Worm (Caenorhabditis elegans) whole organism, young adult: ENCODE measurements around the gene lido-12.
"Not testable (repeated sequence)": the region's sequence is repeated elsewhere in the genome, so short reads cannot be mapped to it uniquely, and the experiment has no call there.

Experiments
- B0019.2 ChIP-seq: fragments of 200-800 bp; sonication (Bioruptor generic); conservative IDR thresholded peaks from 2 replicates; pipeline ENCODE4 v1.3.6; 2022; ENCODE audit warnings: missing genetic modification reagents, missing genetic modification characterization, missing compliant biosample characterization
- F23B12.7 ChIP-seq: sonication (generic microtip); optimal IDR thresholded peaks from 2 replicates; lab custom pipeline; 2017; ENCODE audit warnings: missing genetic modification characterization, mild to moderate bottlenecking, missing compliant biosample characterization, antibody characterized with exemption, moderate library complexity; ENCODE audit not compliant: insufficient read depth
- F49E8.2 ChIP-seq: sonication (generic microtip); optimal IDR thresholded peaks from 3 replicates; lab custom pipeline; 2017; ENCODE audit warnings: missing genetic modification characterization, mild to moderate bottlenecking, missing compliant biosample characterization, antibody characterized with exemption, moderate library complexity; ENCODE audit not compliant: insufficient read depth
- Y53G8AR.9 ChIP-seq: fragments of 200-800 bp; sonication (Bioruptor generic); conservative IDR thresholded peaks from 2 replicates; pipeline ENCODE4 v1.3.6; 2022; ENCODE audit warnings: missing genetic modification reagents, missing genetic modification characterization, missing compliant biosample characterization
- Y56A3A.18 ChIP-seq: fragments of 200-800 bp; sonication (Bioruptor generic); IDR thresholded peaks from 2 replicates; pipeline ENCODE4 v1.3.6; 2022; ENCODE audit warnings: missing genetic modification reagents, missing genetic modification characterization, missing compliant biosample characterization
- attf-5 ChIP-seq: fragments of 200-800 bp; sonication (Bioruptor generic); optimal IDR thresholded peaks from 2 replicates; lab custom pipeline; 2018; ENCODE audit warnings: mild to moderate bottlenecking, missing genetic modification characterization, missing compliant biosample characterization
- ccch-3 ChIP-seq: fragments of 200-800 bp; sonication (Bioruptor generic); optimal IDR thresholded peaks from 2 replicates; lab custom pipeline; 2018; ENCODE audit warnings: mild to moderate bottlenecking, missing genetic modification characterization, missing compliant biosample characterization
- cebp-1 ChIP-seq, 2 experiments: fragments of 200-800 bp in 1 of 2; sonication (Bioruptor generic) in 1 of 2; sonication (generic microtip) in 1 of 2; IDR thresholded peaks in 1 of 2; optimal IDR thresholded peaks in 1 of 2; 2 replicates each; pipeline versions ENCODE4 v1.3.6 to Lab custom; 2017 to 2022; ENCODE audit warnings: missing compliant biosample characterization in 2 of 2, missing genetic modification characterization in 2 of 2, mild to moderate bottlenecking in 1 of 2, missing genetic modification reagents in 1 of 2, moderate library complexity in 1 of 2
- ceh-100 ChIP-seq: fragments of 200-800 bp; sonication (Bioruptor generic); IDR thresholded peaks from 2 replicates; pipeline ENCODE4 v1.3.6; 2022; ENCODE audit warnings: missing genetic modification reagents, missing genetic modification characterization, missing compliant biosample characterization
- ceh-27 ChIP-seq: fragments of 200-800 bp; sonication (Bioruptor generic); optimal IDR thresholded peaks from 2 replicates; lab custom pipeline; 2018; ENCODE audit warnings: mild to moderate bottlenecking, missing genetic modification characterization, moderate library complexity, missing compliant biosample characterization
- egrh-3 ChIP-seq: fragments of 200-800 bp; sonication (Bioruptor generic); IDR thresholded peaks from 2 replicates; pipeline ENCODE4 v1.3.6; 2022; ENCODE audit warnings: missing genetic modification reagents, missing genetic modification characterization, missing compliant biosample characterization
- fkh-3 ChIP-seq: sonication (generic microtip); optimal IDR thresholded peaks from 2 replicates; lab custom pipeline; 2016; ENCODE audit warnings: mild to moderate bottlenecking, missing genetic modification characterization, missing compliant biosample characterization
- him-1 ChIP-seq: sonication (generic microtip); optimal IDR thresholded peaks from 2 replicates; lab custom pipeline; 2016; ENCODE audit warnings: missing genotype, missing genetic modification reagents, missing genetic modification characterization, missing compliant biosample characterization
- hmg-1.2 ChIP-seq: fragments of 200-800 bp; sonication (Bioruptor generic); IDR thresholded peaks from 2 replicates; pipeline ENCODE4 v1.3.6; 2022; ENCODE audit warnings: missing genetic modification reagents, missing genetic modification characterization, missing compliant biosample characterization
- lin-40 ChIP-seq: sonication (generic microtip); optimal IDR thresholded peaks from 2 replicates; lab custom pipeline; 2016; ENCODE audit warnings: missing genetic modification characterization, mild to moderate bottlenecking, missing compliant biosample characterization, missing genotype, missing genetic modification reagents
- madf-3 ChIP-seq: fragments of 200-800 bp; sonication (Bioruptor generic); IDR thresholded peaks from 2 replicates; pipeline ENCODE4 v1.3.6; 2022; ENCODE audit warnings: missing genetic modification reagents, missing genetic modification characterization, missing compliant biosample characterization
- madf-6 ChIP-seq: fragments of 200-800 bp; sonication (Bioruptor generic); IDR thresholded peaks from 2 replicates; pipeline ENCODE4 v1.3.6; 2022; ENCODE audit warnings: missing genetic modification reagents, missing genetic modification characterization, missing compliant biosample characterization
- madf-8 ChIP-seq: fragments of 200-800 bp; sonication (Bioruptor generic); conservative IDR thresholded peaks from 2 replicates; pipeline ENCODE4 v1.3.6; 2022; ENCODE audit warnings: missing genetic modification reagents, missing genetic modification characterization, missing compliant biosample characterization
- mcd-1 ChIP-seq: fragments of 200-800 bp; sonication (Bioruptor generic); IDR thresholded peaks from 2 replicates; pipeline ENCODE4 v1.3.6; 2022; ENCODE audit warnings: missing genetic modification reagents, missing genetic modification characterization, missing compliant biosample characterization
- mes-4 ChIP-seq: sonication (generic microtip); optimal IDR thresholded peaks from 2 replicates; lab custom pipeline; 2016; ENCODE audit warnings: missing genotype, missing genetic modification characterization, missing compliant biosample characterization
- nfya-1 ChIP-seq: sonication (generic microtip); optimal IDR thresholded peaks from 2 replicates; lab custom pipeline; 2017; ENCODE audit warnings: antibody characterized with exemption, missing compliant biosample characterization, missing genetic modification characterization, borderline replicate concordance; ENCODE audit not compliant: insufficient read depth
- repo-1 ChIP-seq: sonication (generic microtip); optimal IDR thresholded peaks from 2 replicates; lab custom pipeline; 2017; ENCODE audit warnings: mild to moderate bottlenecking, missing genetic modification characterization, missing compliant biosample characterization
- rpc-1 ChIP-seq, 2 experiments: fragments of 150-350 bp in 1 of 2; sonication (generic microtip) in 1 of 2; optimal IDR thresholded peaks; 2 replicates each; lab custom pipeline; 2014 to 2018; ENCODE audit warnings: missing biosample characterization in 1 of 2, missing genetic modification characterization in 1 of 2, missing genetic modification reagents in 1 of 2, missing genotype in 1 of 2
- sdz-38 ChIP-seq: sonication (generic microtip); optimal IDR thresholded peaks from 2 replicates; lab custom pipeline; 2016; ENCODE audit warnings: missing genotype, missing genetic modification characterization, missing compliant biosample characterization
- sptf-2 ChIP-seq: fragments of 200-800 bp; sonication (Bioruptor generic); optimal IDR thresholded peaks from 2 replicates; lab custom pipeline; 2018; ENCODE audit warnings: mild to moderate bottlenecking, missing genetic modification characterization, missing compliant biosample characterization
- tlf-1 ChIP-seq: fragments of 200-800 bp; sonication (Bioruptor generic); optimal IDR thresholded peaks from 2 replicates; lab custom pipeline; 2018; ENCODE audit warnings: mild to moderate bottlenecking, missing genetic modification characterization, missing compliant biosample characterization
- unc-62 ChIP-seq: fragments of 150-350 bp; optimal IDR thresholded peaks from 2 replicates; lab custom pipeline; 2014; ENCODE audit warnings: missing biosample characterization, missing genetic modification reagents, missing genetic modification characterization
- xnd-1 ChIP-seq: sonication (generic microtip); optimal IDR thresholded peaks from 2 replicates; lab custom pipeline; 2016; ENCODE audit warnings: missing genotype, missing genetic modification reagents, missing genetic modification characterization, missing compliant biosample characterization
- zfh-2 ChIP-seq: fragments of 200-800 bp; sonication (Bioruptor generic); conservative IDR thresholded peaks from 2 replicates; pipeline ENCODE4 v1.3.6; 2022; ENCODE audit warnings: missing genetic modification reagents, missing genetic modification characterization, missing compliant biosample characterization
- zim-3 ChIP-seq: sonication (generic microtip); optimal IDR thresholded peaks from 2 replicates; lab custom pipeline; 2017; ENCODE audit warnings: mild to moderate bottlenecking, missing genetic modification characterization, moderate library complexity, missing compliant biosample characterization
- ztf-22 ChIP-seq: fragments of 200-800 bp; sonication (Bioruptor generic); optimal IDR thresholded peaks from 2 replicates; lab custom pipeline; 2018; ENCODE audit warnings: mild to moderate bottlenecking, missing genetic modification characterization, moderate library complexity, missing compliant biosample characterization
- ztf-25 ChIP-seq: fragments of 200-800 bp; sonication (Bioruptor generic); IDR thresholded peaks from 2 replicates; pipeline ENCODE4 v1.3.6; 2022; ENCODE audit warnings: missing genetic modification reagents, missing genetic modification characterization, missing compliant biosample characterization
- ztf-3 ChIP-seq: fragments of 200-800 bp; sonication (Bioruptor generic); optimal IDR thresholded peaks from 2 replicates; lab custom pipeline; 2018; ENCODE audit warnings: mild to moderate bottlenecking, missing genetic modification characterization, missing compliant biosample characterization

lido-12 gene

DNA sequence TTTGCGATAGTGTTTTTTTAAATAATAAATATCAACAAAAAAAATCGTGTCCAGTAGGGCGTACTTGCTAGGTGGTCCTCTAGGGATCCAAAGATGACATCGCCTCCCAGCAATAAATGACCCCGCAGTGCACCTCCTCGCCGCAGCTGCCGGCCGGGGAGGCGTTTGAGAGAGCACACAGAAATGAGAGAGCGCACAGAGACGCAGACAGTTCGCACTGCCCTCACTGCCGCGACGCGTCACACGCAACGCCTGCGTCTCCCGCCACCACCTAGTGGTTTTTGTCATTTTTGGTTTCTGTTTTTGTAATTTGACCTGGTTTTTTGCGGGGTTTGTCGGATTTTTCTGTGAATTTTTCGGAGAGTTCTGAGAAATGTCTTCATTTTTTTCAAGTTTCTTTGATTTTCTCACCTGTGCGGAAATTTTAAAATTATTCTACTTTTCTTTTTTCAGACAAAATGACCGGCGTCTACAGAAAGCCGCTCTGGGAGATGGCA lies 17.7 kb upstream of the lido-12 start, which contains the start of gene lido-7 (continued):
- no peak for TF ChIP-seq tlf-1 (GFP tag; lab: Kevin White, UChicago)
- TF ChIP-seq ceh-100: peak; percentile 74
- no peak for TF ChIP-seq ztf-22
- TF ChIP-seq hmg-1.2 (GFP tag; lab: Robert Waterston, UW): peak; percentile 94
- TF ChIP-seq mcd-1 (GFP tag; lab: Robert Waterston, UW): peak; percentile 61
- TF ChIP-seq attf-5 (GFP tag; lab: Kevin White, UChicago): peak; percentile 74
- TF ChIP-seq repo-1: no peak
- TF ChIP-seq madf-8 (GFP tag; lab: Robert Waterston, UW): 0 out of 2 replicates have a peak, but pooled peaks have one; percentile 20
- TF ChIP-seq Y56A3A.18 (GFP tag; lab: Robert Waterston, UW): no peak
- TF ChIP-seq xnd-1 (tag; lab: Kevin White, UChicago): no peak
- TF ChIP-seq him-1 (tag; lab: Kevin White, UChicago): no peak

DNA sequence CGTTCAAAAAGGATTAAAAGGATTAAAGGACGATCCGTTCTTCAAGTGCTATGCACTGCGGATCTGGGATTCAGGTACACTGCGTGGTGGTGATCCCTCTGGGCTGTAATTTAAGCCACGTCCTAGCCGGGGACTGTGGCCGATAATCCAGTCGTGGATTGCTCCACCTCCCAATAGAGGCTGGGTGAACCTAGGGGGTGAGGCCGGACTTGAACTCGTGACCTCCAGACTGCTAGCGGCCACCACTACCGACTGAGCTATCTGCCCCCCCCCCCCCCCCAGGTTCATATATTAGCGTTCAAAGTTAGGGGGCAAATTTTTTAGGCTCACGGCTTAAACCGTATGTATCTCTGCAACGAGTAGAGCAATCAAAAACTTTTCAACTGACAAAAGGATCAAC lies 16.5 kb upstream of the lido-12 start:
- TF ChIP-seq mcd-1 (GFP tag; lab: Robert Waterston, UW) (peak; percentile 16; the same call in 1 of the 2 replicates), zfh-2 (GFP tag; lab: Robert Waterston, UW) (0 out of 2 replicates have a peak, but pooled peaks have one; percentile 15), ceh-100 (0 out of 2 replicates have a peak, but pooled peaks have one; percentile 14), rpc-1 (tag; optimal IDR thresholded peaks at IDR 0.05; lab: Kevin White, UChicago) (peak; percentile 40), egrh-3 (GFP tag; lab: Robert Waterston, UW) (peak; percentile 58; the same call in 1 of the 2 replicates)
- not testable (repeated sequence) for TF ChIP-seq rpc-1 (optimal IDR thresholded peaks at IDR 0.05; lab: Kevin White, UChicago)

DNA sequence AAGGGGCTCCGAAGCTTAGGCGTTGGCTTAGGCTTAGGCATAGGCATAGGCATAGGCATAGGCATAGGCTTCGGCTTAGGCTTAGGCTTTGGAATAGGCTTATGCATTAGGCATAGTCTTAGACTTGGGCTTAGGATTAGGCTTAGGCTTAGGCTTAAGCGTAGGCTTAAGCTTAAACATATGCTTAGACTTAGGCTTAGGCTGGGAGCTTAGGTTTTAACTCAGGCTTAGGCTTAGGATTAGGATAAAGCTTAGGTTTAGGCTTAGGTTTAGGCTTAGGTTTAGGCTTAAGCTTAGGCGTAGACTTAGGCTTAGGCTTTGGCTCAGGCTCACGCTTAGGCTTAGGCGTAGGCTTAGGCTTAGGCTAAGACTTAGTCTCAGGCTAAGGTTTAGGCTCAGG lies 15.5 kb upstream of the lido-12 start:
- 0 out of 2 replicates have a peak, but pooled peaks have one; percentile 28 for TF ChIP-seq Y53G8AR.9 (GFP tag; lab: Robert Waterston, UW)
- TF ChIP-seq lin-40 (tag; lab: Kevin White, UChicago): no peak

DNA sequence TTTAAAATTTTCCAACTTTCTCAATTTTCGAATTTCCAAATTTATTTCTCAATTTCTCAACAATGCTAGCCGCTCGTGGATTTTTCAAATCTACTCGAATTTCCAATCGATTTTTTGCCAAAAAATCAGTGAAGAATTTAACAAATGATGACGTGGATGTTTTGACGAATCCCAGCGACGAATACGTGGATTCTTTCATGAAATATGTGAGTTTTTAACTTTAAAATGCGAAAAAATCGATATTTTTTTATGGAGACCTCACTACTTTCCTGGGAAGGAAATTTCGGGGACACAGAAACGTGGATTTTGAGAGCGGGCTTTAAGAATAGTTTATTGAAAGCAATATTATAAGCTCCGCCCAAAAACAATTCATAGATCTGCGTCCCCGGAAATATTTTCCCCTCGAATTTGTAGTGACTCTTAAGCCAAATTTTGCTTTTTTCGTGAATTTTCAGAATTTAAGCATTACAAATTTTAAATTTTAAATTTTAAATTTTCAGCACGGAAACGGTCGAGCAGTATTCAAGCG lies 14.0 kb upstream of the lido-12 start, which contains the start of gene K08A2.2:
Gene K08A2.2, plus strand, starts transcription at position 51 of the 529 bp plus-strand sequence.
- no peak for TF ChIP-seq zim-3 (tag; lab: Kevin White, UChicago)
- peak; percentile 13 for TF ChIP-seq ceh-27 (GFP tag; lab: Kevin White, UChicago)
- peak; percentile 91 for TF ChIP-seq ceh-100
- no peak for TF ChIP-seq attf-5 (GFP tag; lab: Kevin White, UChicago)
- TF ChIP-seq him-1 (tag; lab: Kevin White, UChicago): peak; percentile 22
- TF ChIP-seq F23B12.7 (tag; lab: Kevin White, UChicago): no peak

DNA sequence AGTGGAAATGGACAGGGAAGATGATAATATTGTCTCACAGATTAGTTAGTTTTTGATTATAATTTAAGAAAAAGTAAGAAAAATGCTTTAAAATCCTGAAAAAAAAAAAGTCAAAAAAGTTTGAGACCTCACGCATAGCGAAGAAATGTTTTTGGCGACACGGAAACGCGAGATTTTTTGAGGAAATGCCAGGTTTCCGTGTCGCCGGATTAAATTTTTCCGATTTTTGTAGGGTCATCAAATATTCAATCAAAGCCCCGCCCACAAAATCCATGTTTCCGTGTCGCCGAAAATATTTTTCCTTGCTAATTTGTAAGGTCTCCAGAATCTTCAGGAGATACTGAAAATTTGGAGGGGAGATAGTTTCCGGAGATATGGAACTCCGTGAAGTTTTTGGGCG lies 13.3 kb upstream of the lido-12 start:
- TF ChIP-seq nfya-1 (tag; lab: Kevin White, UChicago): no peak
- TF ChIP-seq unc-62: no peak
- no peak for TF ChIP-seq cebp-1 (GFP tag; IDR thresholded peaks at IDR 0.05; lab: Robert Waterston, UW)
- no peak for TF ChIP-seq cebp-1 (tag; optimal IDR thresholded peaks at IDR 0.05; lab: Kevin White, UChicago)
- TF ChIP-seq madf-6 (GFP tag; lab: Robert Waterston, UW): no peak
- peak; percentile 39 for TF ChIP-seq ceh-100
- no peak for TF ChIP-seq sptf-2 (GFP tag; lab: Kevin White, UChicago)
- no peak for TF ChIP-seq sdz-38
- 0 out of 2 replicates have a peak, but pooled peaks have one; percentile 48 for TF ChIP-seq madf-3 (GFP tag; lab: Robert Waterston, UW)
- no peak for TF ChIP-seq ceh-27 (GFP tag; lab: Kevin White, UChicago)
- TF ChIP-seq F49E8.2 (tag; lab: Kevin White, UChicago): no peak
- TF ChIP-seq ccch-3 (GFP tag; lab: Kevin White, UChicago): no peak
- no peak for TF ChIP-seq B0019.2 (GFP tag; lab: Robert Waterston, UW)
- no peak for TF ChIP-seq F23B12.7 (tag; lab: Kevin White, UChicago)
- TF ChIP-seq ztf-3 (GFP tag; lab: Kevin White, UChicago): no peak
- TF ChIP-seq ztf-25 (GFP tag; lab: Robert Waterston, UW): no peak
- no peak for TF ChIP-seq him-1 (tag; lab: Kevin White, UChicago)
- TF ChIP-seq mes-4 (tag; lab: Kevin White, UChicago): no peak
- TF ChIP-seq fkh-3 (tag; lab: Kevin White, UChicago): no peak
